Fruit fly (Drosophila melanogaster) whole organism, embryonic: Measurements from ENCODE around the gene Teh1.

Experiments used
- CG10321 ChIP-seq: fragments of 200-800 bp; sonication (Bioruptor generic); IDR thresholded peaks from 2 replicates; pipeline ENCODE4 v1.3.6; 2022; ENCODE audit warnings: missing biosample characterization, missing genetic modification characterization
- CG10959 ChIP-seq: fragments of 200-800 bp; sonication (Bioruptor generic); IDR thresholded peaks from 2 replicates; pipeline ENCODE4 v1.3.6; 2022; ENCODE audit warnings: missing biosample characterization, missing genetic modification characterization
- CG11504 ChIP-seq: fragments of 200-800 bp; sonication (Bioruptor generic); optimal IDR thresholded peaks from 3 replicates; lab custom pipeline; 2019; ENCODE audit warnings: missing biosample characterization, mild to moderate bottlenecking, missing genetic modification characterization, moderate library complexity
- CG11723 ChIP-seq: fragments of 200-800 bp; sonication (Bioruptor generic); optimal IDR thresholded peaks from 2 replicates; lab custom pipeline; 2017; ENCODE audit warnings: missing biosample characterization, mild to moderate bottlenecking, missing genetic modification characterization
- CG17186 ChIP-seq: fragments of 200-800 bp; sonication (Bioruptor generic); optimal IDR thresholded peaks from 3 replicates; lab custom pipeline; 2017; ENCODE audit warnings: missing biosample characterization, missing genetic modification reagents, missing genetic modification characterization
- CG17359 ChIP-seq: fragments of 200-800 bp; sonication (Bioruptor generic); optimal IDR thresholded peaks from 3 replicates; lab custom pipeline; 2018; ENCODE audit warnings: missing biosample characterization, mild to moderate bottlenecking, missing genetic modification characterization, moderate library complexity
- CG2120 ChIP-seq: fragments of 200-800 bp; sonication (Bioruptor generic); optimal IDR thresholded peaks from 3 replicates; lab custom pipeline; 2016; ENCODE audit warnings: missing biosample characterization, missing genetic modification characterization
- CG2875 ChIP-seq: fragments of 200-800 bp; sonication (Bioruptor generic); optimal IDR thresholded peaks from 2 replicates; lab custom pipeline; 2017; ENCODE audit warnings: missing biosample characterization, mild to moderate bottlenecking, missing genetic modification characterization, missing genetic modification reagents
- CG30431 ChIP-seq: fragments of 200-800 bp; sonication (Bioruptor generic); optimal IDR thresholded peaks from 2 replicates; lab custom pipeline; 2017; ENCODE audit warnings: missing biosample characterization, missing genetic modification characterization
- CG31224 ChIP-seq: fragments of 200-800 bp; sonication (Bioruptor generic); IDR thresholded peaks from 2 replicates; pipeline ENCODE4 v1.3.6; 2022; ENCODE audit warnings: missing biosample characterization, missing genetic modification characterization
- CG32772 ChIP-seq: fragments of 200-800 bp; sonication (Bioruptor generic); IDR thresholded peaks from 2 replicates; pipeline ENCODE4 v1.3.6; 2022; ENCODE audit warnings: missing biosample characterization, missing genetic modification characterization
- CG3281 ChIP-seq: fragments of 200-800 bp; sonication (Bioruptor generic); optimal IDR thresholded peaks from 3 replicates; lab custom pipeline; 2017; ENCODE audit warnings: missing biosample characterization, mild to moderate bottlenecking, missing genetic modification characterization
- CG3407 ChIP-seq: fragments of 200-800 bp; sonication (Bioruptor generic); optimal IDR thresholded peaks from 2 replicates; lab custom pipeline; 2018; ENCODE audit warnings: missing biosample characterization, mild to moderate bottlenecking, missing genetic modification characterization
- CG3838 ChIP-seq: fragments of 200-800 bp; sonication (Bioruptor generic); optimal IDR thresholded peaks from 3 replicates; lab custom pipeline; 2016; ENCODE audit warnings: missing biosample characterization, missing genetic modification characterization
- CG4328 ChIP-seq: fragments of 200-800 bp; sonication (Bioruptor generic); optimal IDR thresholded peaks from 3 replicates; lab custom pipeline; 2017; ENCODE audit warnings: missing biosample characterization, missing genetic modification reagents, missing genetic modification characterization
- CG6689 ChIP-seq: fragments of 200-800 bp; sonication (Bioruptor generic); IDR thresholded peaks from 2 replicates; pipeline ENCODE4 v1.3.6; 2022; ENCODE audit warnings: missing biosample characterization, missing genetic modification characterization
- CG7556 ChIP-seq: fragments of 200-800 bp; sonication (Bioruptor generic); optimal IDR thresholded peaks from 2 replicates; lab custom pipeline; 2017; ENCODE audit warnings: missing biosample characterization, mild to moderate bottlenecking, missing genetic modification characterization
- CG8089 ChIP-seq: fragments of 200-800 bp; sonication (Bioruptor generic); optimal IDR thresholded peaks from 3 replicates; lab custom pipeline; 2016; ENCODE audit warnings: missing biosample characterization, missing genetic modification characterization
- Deaf1 ChIP-seq: fragments of 200-800 bp; optimal IDR thresholded peaks from 3 replicates; lab custom pipeline; 2019; ENCODE audit warnings: missing biosample characterization, mild to moderate bottlenecking, missing genetic modification characterization, moderate library complexity
- Fer1 ChIP-seq: fragments of 200-800 bp; sonication (Bioruptor generic); optimal IDR thresholded peaks from 2 replicates; lab custom pipeline; 2017; ENCODE audit warnings: missing biosample characterization, mild to moderate bottlenecking, missing genetic modification characterization
- H2.0 ChIP-seq: fragments of 200-800 bp; sonication (Bioruptor generic); IDR thresholded peaks from 2 replicates; pipeline ENCODE4 v1.3.6; 2022; ENCODE audit warnings: missing biosample characterization, missing genetic modification characterization
- Jarid2 ChIP-seq: fragments of 200-800 bp; sonication (Bioruptor generic); optimal IDR thresholded peaks from 3 replicates; lab custom pipeline; 2017; ENCODE audit warnings: mild to moderate bottlenecking, missing biosample characterization, missing genetic modification reagents, missing genetic modification characterization
- Lhr ChIP-seq: fragments of 200-800 bp; sonication (Bioruptor generic); optimal IDR thresholded peaks from 3 replicates; lab custom pipeline; 2017; ENCODE audit warnings: mild to moderate bottlenecking, missing biosample characterization, missing genetic modification reagents, missing genetic modification characterization
- Lim3 ChIP-seq: fragments of 200-800 bp; sonication (Bioruptor generic); IDR thresholded peaks from 2 replicates; pipeline ENCODE4 v1.3.6; 2022; ENCODE audit warnings: missing biosample characterization, missing genetic modification characterization
- NC2α ChIP-seq: fragments of 200-800 bp; sonication (Bioruptor generic); optimal IDR thresholded peaks from 2 replicates; lab custom pipeline; 2016; ENCODE audit warnings: missing biosample characterization, missing genetic modification characterization
- PHDP ChIP-seq: fragments of 200-800 bp; sonication (Bioruptor generic); optimal IDR thresholded peaks from 3 replicates; lab custom pipeline; 2018; ENCODE audit warnings: missing biosample characterization, mild to moderate bottlenecking, missing genetic modification characterization, moderate library complexity
- Stat92E ChIP-seq, 3 experiments: fragments of >200 bp in 2 of 3; fragments of 200-800 bp in 1 of 3; sonication (Bioruptor generic) in 1 of 3; optimal IDR thresholded peaks; 2 replicates each; lab custom pipeline; 2017 to 2019; ENCODE audit warnings: missing biosample characterization in 3 of 3, missing genetic modification characterization in 3 of 3, mild to moderate bottlenecking in 1 of 3, moderate library complexity in 1 of 3
- YL-1 ChIP-seq: fragments of 200-800 bp; sonication (Bioruptor generic); optimal IDR thresholded peaks from 3 replicates; lab custom pipeline; 2017; ENCODE audit warnings: missing biosample characterization, mild to moderate bottlenecking, missing genetic modification characterization
- caup ChIP-seq: fragments of 200-800 bp; sonication (Bioruptor generic); optimal IDR thresholded peaks from 3 replicates; lab custom pipeline; 2017; ENCODE audit warnings: missing biosample characterization, mild to moderate bottlenecking, missing genetic modification characterization, moderate library complexity; ENCODE audit not compliant: severe bottlenecking
- crc ChIP-seq: fragments of 200-800 bp; sonication (Bioruptor generic); optimal IDR thresholded peaks from 2 replicates; lab custom pipeline; 2016; ENCODE audit warnings: missing biosample characterization, missing genetic modification characterization
- dpn ChIP-seq, 2 experiments: fragments of 200-800 bp; sonication (Bioruptor generic); optimal IDR thresholded peaks; 3 replicates each; lab custom pipeline; 2016; ENCODE audit warnings: missing biosample characterization in 2 of 2, missing genetic modification characterization in 2 of 2
- eve ChIP-seq, 2 experiments: fragments of >200 bp; optimal IDR thresholded peaks; 2 replicates each; lab custom pipeline; 2017; ENCODE audit warnings: missing biosample characterization in 2 of 2, missing genetic modification characterization in 2 of 2
- fru ChIP-seq: fragments of >200 bp; optimal IDR thresholded peaks from 2 replicates; lab custom pipeline; 2017
- grau ChIP-seq: fragments of 200-800 bp; optimal IDR thresholded peaks from 3 replicates; lab custom pipeline; 2019; ENCODE audit warnings: missing biosample characterization, mild to moderate bottlenecking, missing genetic modification characterization, moderate library complexity
- hkb ChIP-seq, 2 experiments: fragments of 200-800 bp in 1 of 2; fragments of >200 bp in 1 of 2; sonication (Bioruptor generic) in 1 of 2; IDR thresholded peaks in 1 of 2; optimal IDR thresholded peaks in 1 of 2; 2 replicates each; pipeline versions ENCODE4 v1.3.6 to Lab custom; 2017 to 2022; ENCODE audit warnings: missing biosample characterization in 1 of 2, missing genetic modification characterization in 1 of 2
- mirr ChIP-seq: fragments of 200-800 bp; sonication (Bioruptor generic); optimal IDR thresholded peaks from 3 replicates; lab custom pipeline; 2018; ENCODE audit warnings: missing biosample characterization, mild to moderate bottlenecking, missing genetic modification characterization
- nom ChIP-seq: fragments of 200-800 bp; sonication (Bioruptor generic); optimal IDR thresholded peaks from 2 replicates; lab custom pipeline; 2017; ENCODE audit warnings: missing biosample characterization, missing genetic modification characterization, mild to moderate bottlenecking, moderate library complexity, missing genetic modification reagents
- org-1 ChIP-seq: fragments of 200-800 bp; sonication (Bioruptor generic); optimal IDR thresholded peaks from 2 replicates; lab custom pipeline; 2017; ENCODE audit warnings: missing biosample characterization, missing genetic modification characterization
- peb ChIP-seq: fragments of 200-800 bp; sonication (Bioruptor generic); IDR thresholded peaks from 2 replicates; pipeline ENCODE4 v1.3.6; 2022; ENCODE audit warnings: missing biosample characterization, missing genetic modification characterization
- pfk ChIP-seq: fragments of 200-800 bp; sonication (Bioruptor generic); optimal IDR thresholded peaks from 2 replicates; lab custom pipeline; 2018; ENCODE audit warnings: missing biosample characterization, mild to moderate bottlenecking, missing genetic modification characterization, moderate library complexity
- pita ChIP-seq: fragments of 200-800 bp; sonication (Bioruptor generic); optimal IDR thresholded peaks from 2 replicates; lab custom pipeline; 2017; ENCODE audit warnings: missing biosample characterization, mild to moderate bottlenecking, missing genetic modification characterization
- pnt ChIP-seq: fragments of 200-800 bp; sonication (Bioruptor generic); optimal IDR thresholded peaks from 3 replicates; lab custom pipeline; 2016; ENCODE audit warnings: missing biosample characterization, missing genetic modification characterization
- pzg ChIP-seq: fragments of 200-800 bp; sonication (Bioruptor generic); optimal IDR thresholded peaks from 3 replicates; lab custom pipeline; 2018; ENCODE audit warnings: missing biosample characterization, mild to moderate bottlenecking, missing genetic modification characterization, moderate library complexity
- schlank ChIP-seq: fragments of 200-800 bp; sonication (Bioruptor generic); optimal IDR thresholded peaks from 2 replicates; lab custom pipeline; 2018; ENCODE audit warnings: missing biosample characterization, mild to moderate bottlenecking, missing genetic modification characterization
- slou ChIP-seq: fragments of 200-800 bp; sonication (Bioruptor generic); optimal IDR thresholded peaks from 3 replicates; lab custom pipeline; 2016; ENCODE audit warnings: missing biosample characterization, missing genetic modification characterization
- slp2 ChIP-seq: fragments of 200-800 bp; sonication (Bioruptor generic); optimal IDR thresholded peaks from 2 replicates; lab custom pipeline; 2016; ENCODE audit warnings: missing biosample characterization, missing genetic modification characterization
- sr ChIP-seq: fragments of 200-800 bp; sonication (Bioruptor generic); IDR thresholded peaks from 3 replicates; pipeline ENCODE4 v1.3.6; 2022; ENCODE audit warnings: missing biosample characterization, missing genetic modification characterization
- sug ChIP-seq: fragments of 200-800 bp; optimal IDR thresholded peaks from 2 replicates; lab custom pipeline; 2019; ENCODE audit warnings: missing biosample characterization, mild to moderate bottlenecking, missing genetic modification characterization, moderate library complexity
- vfl ChIP-seq: fragments of 200-800 bp; sonication (Bioruptor generic); optimal IDR thresholded peaks from 2 replicates; lab custom pipeline; 2016; ENCODE audit warnings: missing biosample characterization, missing genetic modification characterization
- vvl ChIP-seq: fragments of 200-800 bp; sonication (Bioruptor generic); IDR thresholded peaks from 2 replicates; pipeline ENCODE4 v1.3.6; 2022; ENCODE audit warnings: missing biosample characterization, missing genetic modification characterization

Teh1 gene

DNA sequence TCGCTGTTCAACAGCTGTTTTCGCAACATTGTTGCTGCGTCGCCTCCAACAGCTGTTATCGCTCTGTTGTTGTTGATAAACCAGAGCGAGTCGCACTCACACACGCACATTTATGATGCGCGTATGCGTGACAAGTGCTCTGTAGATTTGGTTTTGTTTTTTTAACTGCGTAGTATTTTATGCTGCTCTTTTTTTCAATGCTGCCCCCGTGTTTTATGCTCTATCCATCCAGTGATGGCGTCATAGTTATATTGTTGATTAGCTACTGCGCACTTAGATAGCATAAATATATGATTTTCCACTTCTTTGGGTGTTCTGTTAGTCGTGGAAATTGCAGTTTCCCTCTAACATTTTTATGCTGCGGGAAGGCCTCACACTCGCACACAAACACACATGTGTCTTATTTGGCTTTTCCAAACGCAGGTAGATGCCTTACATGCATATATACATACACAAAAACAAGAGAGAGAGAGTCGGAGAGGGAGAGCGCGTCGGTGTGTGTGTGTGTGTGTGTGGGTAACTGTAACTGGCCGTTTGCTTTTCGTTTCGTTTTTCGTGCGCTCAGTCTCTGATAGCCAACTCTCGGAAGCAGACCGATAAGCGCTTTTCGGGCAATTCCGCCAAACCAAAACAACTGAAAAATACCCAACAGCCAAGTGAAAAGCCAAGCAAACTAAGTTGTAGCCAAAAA, 6.3 kb upstream of the Teh1 start, which contains the start of the genes CG46467 and Glut4EF (continued):
- no peak for TF ChIP-seq Lhr
- no peak for TF ChIP-seq CG32772 (GFP tag; lab: Robert Waterston, UW)
- TF ChIP-seq CG17359 (tag; lab: Kevin White, UChicago): peak; percentile 26
- TF ChIP-seq pzg (GFP tag; lab: Kevin White, UChicago): no peak
- TF ChIP-seq Jarid2 (GFP tag; lab: Kevin White, UChicago): peak; percentile 98
- peak; percentile 41; the same call in 1 of the 2 replicates for TF ChIP-seq vvl
- no peak for TF ChIP-seq CG8089 (GFP tag; lab: Kevin White, UChicago)
- TF ChIP-seq CG11723 (GFP tag; lab: Kevin White, UChicago): no peak
- no peak for TF ChIP-seq slou (GFP tag; lab: Kevin White, UChicago)
- no peak for TF ChIP-seq slp2
- no peak for TF ChIP-seq NC2α
- TF ChIP-seq CG6689 (GFP tag; lab: Robert Waterston, UW): no peak
- TF ChIP-seq Stat92E (GFP tag; optimal IDR thresholded peaks at IDR 0.05; lab: Kevin White, UChicago): no peak
- TF ChIP-seq Lim3 (GFP tag; lab: Robert Waterston, UW): no peak
- no peak for TF ChIP-seq fru (lab: Kevin White, UChicago)
- TF ChIP-seq vfl (GFP tag; lab: Kevin White, UChicago): no peak
- no peak for TF ChIP-seq CG4328 (GFP tag; lab: Kevin White, UChicago)
- no peak for TF ChIP-seq crc
- TF ChIP-seq CG3838 (GFP tag; lab: Kevin White, UChicago): no peak
- no peak for TF ChIP-seq CG2875 (GFP tag; lab: Kevin White, UChicago)
- TF ChIP-seq pita (GFP tag; lab: Kevin White, UChicago): no peak
- TF ChIP-seq sug: peak; percentile 25
- TF ChIP-seq H2.0: no peak
- TF ChIP-seq dpn (GFP tag; optimal IDR thresholded peaks at IDR 0.05; lab: Kevin White, UChicago): no peak
- peak; percentile 87 for TF ChIP-seq CG11504 (tag; lab: Kevin White, UChicago)
- TF ChIP-seq schlank (tag; lab: Kevin White, UChicago): no peak
- TF ChIP-seq mirr (GFP tag; lab: Kevin White, UChicago): peak; percentile 34
- TF ChIP-seq sr (GFP tag; lab: Robert Waterston, UW): no peak
- TF ChIP-seq CG17186 (GFP tag; lab: Kevin White, UChicago): no peak
- TF ChIP-seq YL-1 (GFP tag; lab: Kevin White, UChicago): no peak
- no peak for TF ChIP-seq CG3407 (GFP tag; lab: Kevin White, UChicago)
- peak; percentile 64 for TF ChIP-seq caup (GFP tag; lab: Kevin White, UChicago)
- no peak for TF ChIP-seq peb (GFP tag; lab: Robert Waterston, UW)
- TF ChIP-seq pnt (GFP tag; lab: Kevin White, UChicago): no peak
- TF ChIP-seq CG10321: no peak
- TF ChIP-seq CG7556 (GFP tag; lab: Kevin White, UChicago): no peak
- no peak for TF ChIP-seq pfk (GFP tag; lab: Kevin White, UChicago)
- no peak for TF ChIP-seq Fer1 (GFP tag; lab: Kevin White, UChicago)
- no peak; the same call in 1 of the 2 replicates for TF ChIP-seq CG31224 (GFP tag; lab: Robert Waterston, UW)
- TF ChIP-seq org-1 (GFP tag; lab: Kevin White, UChicago): no peak
- TF ChIP-seq CG2120: no peak
- peak; percentile 17 for TF ChIP-seq CG3281 (GFP tag; lab: Kevin White, UChicago)
- TF ChIP-seq eve (GFP tag; optimal IDR thresholded peaks at IDR 0.05; lab: Kevin White, UChicago): peak in 1 of 2 experiments; percentile 73
- no peak for TF ChIP-seq grau (tag; lab: Kevin White, UChicago)
- TF ChIP-seq CG30431 (GFP tag; lab: Kevin White, UChicago): no peak
- peak; percentile 5 for TF ChIP-seq PHDP
- peak; percentile 80 for TF ChIP-seq Deaf1
- no peak for TF ChIP-seq nom (GFP tag; lab: Kevin White, UChicago)
- TF ChIP-seq hkb (optimal IDR thresholded peaks at IDR 0.05; lab: Kevin White, UChicago): no peak
- no peak for TF ChIP-seq hkb (GFP tag; IDR thresholded peaks at IDR 0.05; lab: Robert Waterston, UW)
- TF ChIP-seq CG10959: no peak
